Worm (Caenorhabditis elegans) whole organism, L3 larva: ENCODE data around the gene sru-7.

Experiments used
- ZK546.5 ChIP-seq: sonication (generic microtip); optimal IDR thresholded peaks from 2 replicates; lab custom pipeline; 2017; ENCODE audit warnings: missing biosample characterization, missing genetic modification characterization
- ceh-16 ChIP-seq: sonication (generic microtip); optimal IDR thresholded peaks from 2 replicates; lab custom pipeline; 2017; ENCODE audit warnings: missing biosample characterization, missing genetic modification characterization
- nhr-12 ChIP-seq: fragments of 150-350 bp; optimal IDR thresholded peaks from 2 replicates; lab custom pipeline; 2014; ENCODE audit warnings: missing biosample characterization, missing genetic modification characterization
- nhr-28 ChIP-seq: fragments of 150-350 bp; optimal IDR thresholded peaks from 2 replicates; lab custom pipeline; 2014; ENCODE audit warnings: missing biosample characterization, missing genetic modification characterization
- pha-4 ChIP-seq: fragments of 150-350 bp; optimal IDR thresholded peaks from 2 replicates; lab custom pipeline; 2014; ENCODE audit warnings: missing biosample characterization, missing genetic modification reagents, missing genetic modification characterization
- zag-1 ChIP-seq: fragments of 150-350 bp; optimal IDR thresholded peaks from 2 replicates; lab custom pipeline; 2014; ENCODE audit warnings: missing biosample characterization, missing genetic modification characterization
- ztf-11 ChIP-seq: fragments of 150-350 bp; optimal IDR thresholded peaks from 2 replicates; lab custom pipeline; 2014; ENCODE audit warnings: missing biosample characterization, missing genetic modification characterization

ce11 chrIV:8520594-8520993, 28.3 kb downstream of the sru-7 start, which contains the start of gene pkg-2:
- no peak for TF ChIP-seq zag-1
- no peak for TF ChIP-seq pha-4 (tag; lab: Kevin White, UChicago)
- no peak for TF ChIP-seq nhr-12 (tag; lab: Kevin White, UChicago)
- TF ChIP-seq ztf-11 (tag; lab: Kevin White, UChicago) = no peak
- TF ChIP-seq ZK546.5 (tag; lab: Kevin White, UChicago) = no peak
- TF ChIP-seq ceh-16 (tag; lab: Kevin White, UChicago) = no peak
- TF ChIP-seq nhr-28 (tag; lab: Kevin White, UChicago) = no peak
